Worm (Caenorhabditis elegans) whole organism, L1 larva: ENCODE data around the gene fbxa-28.

ENCODE experiments used
- elt-2 ChIP-seq: sonication (generic microtip); optimal IDR thresholded peaks from 2 replicates; lab custom pipeline; 2016; ENCODE audit warnings: missing genetic modification characterization, mild to moderate bottlenecking, inconsistent platforms, missing compliant biosample characterization, missing genetic modification reagents
- lin-15B ChIP-seq: fragments of 150-350 bp; sonication (generic microtip); optimal IDR thresholded peaks from 3 replicates; lab custom pipeline; 2014; ENCODE audit warnings: missing biosample characterization, missing genetic modification characterization
- mdl-1 ChIP-seq, 2 experiments: fragments of 150-350 bp; optimal IDR thresholded peaks; 2 replicates each; lab custom pipeline; 2014 to 2017; ENCODE audit warnings: missing biosample characterization in 2 of 2, missing genetic modification characterization in 2 of 2, inconsistent platforms in 1 of 2

DNA sequence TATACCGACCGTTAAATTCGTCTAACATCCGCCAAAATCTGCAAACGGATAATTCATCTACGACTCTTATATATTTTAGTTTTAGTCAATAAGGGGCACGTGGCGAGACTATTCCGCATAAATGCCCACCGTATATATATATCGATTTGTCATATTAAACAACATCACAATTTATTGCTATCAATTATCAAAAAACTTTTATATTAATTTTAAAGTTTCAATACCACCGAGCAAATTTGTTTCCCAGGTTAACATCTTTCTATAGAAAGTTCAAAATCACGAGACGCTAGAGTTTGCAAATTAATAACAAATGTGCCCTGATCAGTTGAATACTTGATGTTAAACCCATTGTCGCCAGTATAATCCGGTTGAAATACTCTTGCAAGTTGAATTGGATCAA lies 49.8 kb downstream of the fbxa-28 start, which contains the start of gene Y82E9BL.5:
- no peak for TF ChIP-seq lin-15B (tag; lab: Kevin White, UChicago)
- TF ChIP-seq elt-2 = no peak
- no peak for TF ChIP-seq mdl-1 (tag; optimal IDR thresholded peaks at IDR 0.05; lab: Kevin White, UChicago)
